Worm (Caenorhabditis elegans): ENCODE results near the gene pde-3.

- TF ChIP-seq unc-86 (tag; optimal IDR thresholded peaks at IDR 0.05) (no peak), dmd-4 (tag; optimal IDR thresholded peaks at IDR 0.05; ENCODE audit: borderline replicate concordance) (no peak), pha-4 (tag; optimal IDR thresholded peaks at IDR 0.05) (no peak), dve-1 (tag; optimal IDR thresholded peaks at IDR 0.05) (no peak), ama-1 (optimal IDR thresholded peaks at IDR 0.05) (no peak), elt-2 (tag; optimal IDR thresholded peaks at IDR 0.05) (no peak), ahr-1 (tag; optimal IDR thresholded peaks at IDR 0.05) (no peak), ceh-30 (tag; optimal IDR thresholded peaks at IDR 0.05) (no peak), unc-3 (GFP tag; conservative IDR thresholded peaks at IDR 0.05) (no peak), unc-3 (tag; optimal IDR thresholded peaks at IDR 0.05) (no peak), lin-11 (tag; optimal IDR thresholded peaks at IDR 0.05) (no peak), ref-2 (tag; optimal IDR thresholded peaks at IDR 0.05) (no peak), ceh-14 (tag; optimal IDR thresholded peaks at IDR 0.05) (no peak), fkh-10 (GFP tag; optimal IDR thresholded peaks at IDR 0.05) (no peak), sox-4 (tag; optimal IDR thresholded peaks at IDR 0.05) (no peak)
Measured at ce11 chrII:14946545-14946944, 27.0 kb downstream of the pde-3 start.
